Worm (Caenorhabditis elegans): ENCODE data around the gene fbxa-190.
A peak's percentile ranks its signal among the peaks of the same experiment; 100 is the strongest.

fbxa-190 gene

DNA sequence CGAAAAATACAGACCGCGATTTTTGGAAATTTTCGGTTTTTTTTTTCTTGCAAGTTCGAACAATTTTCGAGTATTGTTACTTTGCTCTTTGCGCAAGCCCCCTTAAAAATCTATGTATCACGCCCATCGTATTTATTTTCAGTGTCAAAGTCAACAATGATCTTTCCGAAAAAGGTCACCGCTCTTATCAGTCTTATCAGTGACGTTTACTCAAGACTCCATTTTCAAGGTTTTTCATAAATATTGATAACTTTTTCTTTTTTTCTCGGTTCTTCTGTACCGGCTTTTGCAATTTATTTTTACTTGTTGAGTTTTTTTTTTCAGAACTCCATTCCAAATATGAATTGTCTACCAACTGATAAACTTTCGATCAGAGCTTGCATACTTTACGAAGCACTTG lies at the start of gene fbxa-190:
TSS of gene fbxa-190 (plus strand) at position 325 of the 400 bp plus-strand sequence.
- no peak for TF ChIP-seq him-1 (tag; optimal IDR thresholded peaks at IDR 0.05)
- no peak for TF ChIP-seq dao-5 (tag; optimal IDR thresholded peaks at IDR 0.05)
- TF ChIP-seq W03F9.2 (tag; optimal IDR thresholded peaks at IDR 0.05), result no peak

- peak; percentile 61 for TF ChIP-seq him-1 (tag; optimal IDR thresholded peaks at IDR 0.05)
- TF ChIP-seq dao-5 (tag; optimal IDR thresholded peaks at IDR 0.05), result no peak
- TF ChIP-seq W03F9.2 (tag; optimal IDR thresholded peaks at IDR 0.05), result peak; percentile 51
Measured at ce11 chrX:1322997-1323396, 48.8 kb upstream of the fbxa-190 start.

DNA sequence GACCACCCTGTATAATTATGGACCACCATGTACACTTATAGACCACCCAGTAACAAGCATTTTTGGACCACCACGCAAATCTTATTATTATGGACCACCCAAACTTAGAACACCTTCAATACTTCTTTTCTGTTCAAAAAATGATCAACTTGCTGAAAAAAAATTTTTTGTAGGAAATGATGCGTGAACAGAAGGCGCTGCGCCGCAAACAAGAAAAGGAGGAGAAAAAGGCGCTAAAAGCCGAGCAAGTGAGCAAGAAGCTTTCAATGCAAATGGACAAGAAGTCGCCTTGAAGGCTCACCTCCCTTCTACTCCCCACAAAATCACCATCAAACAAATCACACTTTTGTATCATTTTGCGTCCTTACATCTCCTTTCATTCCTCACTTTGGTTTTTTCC lies 44.6 kb upstream of the fbxa-190 start:
- TF ChIP-seq dao-5 (tag; optimal IDR thresholded peaks at IDR 0.05), result no peak
- TF ChIP-seq him-1 (tag; optimal IDR thresholded peaks at IDR 0.05), result no peak
- TF ChIP-seq W03F9.2 (tag; optimal IDR thresholded peaks at IDR 0.05), result no peak

DNA sequence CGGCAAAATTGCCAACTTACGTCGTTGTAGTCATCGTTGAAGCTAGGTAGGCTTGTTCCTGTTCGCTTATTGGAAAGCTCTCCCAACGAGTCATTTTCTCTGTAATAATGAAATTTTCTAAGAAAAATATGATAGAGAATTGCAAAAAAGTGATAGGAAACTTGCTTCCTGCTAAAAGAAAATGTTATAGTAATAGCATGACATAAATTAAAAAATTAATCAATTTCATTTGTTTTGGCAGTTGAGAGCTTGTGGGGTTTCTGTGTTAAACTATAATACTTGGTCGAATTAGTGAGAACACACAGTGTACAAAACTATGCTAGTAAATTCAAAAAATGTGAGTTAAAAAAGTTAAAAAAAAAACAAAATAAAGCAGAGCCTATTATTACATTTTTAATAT lies 42.0 kb upstream of the fbxa-190 start, which contains the start of gene F21E9.2:
TSS of gene F21E9.2 (minus strand) at position 101 of the 400 bp plus-strand sequence.
- TF ChIP-seq dao-5 (tag; optimal IDR thresholded peaks at IDR 0.05), result no peak
- no peak for TF ChIP-seq him-1 (tag; optimal IDR thresholded peaks at IDR 0.05)
- no peak for TF ChIP-seq W03F9.2 (tag; optimal IDR thresholded peaks at IDR 0.05)

- TF ChIP-seq W03F9.2 (tag; optimal IDR thresholded peaks at IDR 0.05), result no peak
- no peak for TF ChIP-seq him-1 (tag; optimal IDR thresholded peaks at IDR 0.05)
- TF ChIP-seq dao-5 (tag; optimal IDR thresholded peaks at IDR 0.05), result no peak
Measured at ce11 chrX:1337009-1337408, 34.8 kb upstream of the fbxa-190 start, which contains the start of gene ttr-37. Gene ttr-37, minus strand, starts transcription at chrX:1337175.

DNA sequence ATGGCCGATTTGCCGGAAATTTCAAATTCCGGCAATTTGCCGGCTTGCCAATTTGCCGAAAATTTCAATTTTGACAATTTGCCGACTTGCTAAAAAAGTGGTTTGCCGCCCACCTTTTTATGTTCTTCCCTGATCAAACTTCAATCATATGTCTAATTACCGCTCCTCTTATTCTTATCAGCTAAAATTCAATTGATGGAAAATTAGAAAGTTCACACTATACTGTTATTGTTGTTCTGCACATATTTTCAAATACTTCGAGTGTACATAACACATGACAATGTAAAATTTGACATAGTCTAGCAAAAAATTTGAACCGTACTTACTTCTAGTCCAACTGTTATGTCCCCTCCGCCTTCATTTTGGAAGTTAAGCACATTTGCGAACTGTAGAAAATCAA lies 34.0 kb upstream of the fbxa-190 start:
- TF ChIP-seq dao-5 (tag; optimal IDR thresholded peaks at IDR 0.05) (no peak), W03F9.2 (tag; optimal IDR thresholded peaks at IDR 0.05) (no peak), him-1 (tag; optimal IDR thresholded peaks at IDR 0.05) (no peak)

DNA sequence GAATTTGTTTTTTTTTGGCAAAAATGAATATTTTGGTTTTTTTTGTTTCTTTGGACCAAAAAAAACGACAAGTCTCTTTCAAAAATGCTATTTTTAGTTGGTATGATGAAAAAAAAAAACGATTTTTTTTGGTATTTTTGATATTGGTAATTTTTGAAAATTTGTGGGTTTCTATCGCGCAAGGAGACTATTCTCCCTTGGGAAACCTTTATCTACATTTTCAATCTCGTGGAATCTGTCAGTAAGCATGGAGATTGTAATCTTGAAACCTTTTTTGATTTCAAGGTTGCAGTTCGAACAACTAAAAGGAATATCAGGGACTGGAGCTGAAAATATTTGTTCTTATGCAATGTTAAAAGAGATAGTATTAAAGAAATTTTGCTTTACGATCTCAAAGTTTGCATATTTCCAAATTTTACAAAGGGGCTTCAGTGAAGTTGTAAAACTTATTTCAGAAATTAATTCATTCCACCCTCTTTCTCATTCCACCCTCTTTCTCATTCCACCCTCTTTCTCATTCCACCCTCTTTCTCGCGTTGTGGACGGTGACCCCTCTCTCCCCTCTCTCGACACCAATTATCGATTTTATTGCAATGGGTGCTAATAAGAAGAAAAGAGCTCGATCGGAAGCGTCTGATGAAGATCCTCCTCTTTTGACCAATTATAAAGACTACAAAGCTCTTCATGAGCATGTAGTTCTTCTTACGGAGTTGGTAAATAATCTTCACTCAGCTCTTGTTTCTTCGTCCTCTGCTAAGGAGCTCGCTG lies 32.7 kb upstream of the fbxa-190 start:
- TF ChIP-seq W03F9.2 (tag; optimal IDR thresholded peaks at IDR 0.05) (no peak), him-1 (tag; optimal IDR thresholded peaks at IDR 0.05) (no peak), dao-5 (tag; optimal IDR thresholded peaks at IDR 0.05) (no peak)

DNA sequence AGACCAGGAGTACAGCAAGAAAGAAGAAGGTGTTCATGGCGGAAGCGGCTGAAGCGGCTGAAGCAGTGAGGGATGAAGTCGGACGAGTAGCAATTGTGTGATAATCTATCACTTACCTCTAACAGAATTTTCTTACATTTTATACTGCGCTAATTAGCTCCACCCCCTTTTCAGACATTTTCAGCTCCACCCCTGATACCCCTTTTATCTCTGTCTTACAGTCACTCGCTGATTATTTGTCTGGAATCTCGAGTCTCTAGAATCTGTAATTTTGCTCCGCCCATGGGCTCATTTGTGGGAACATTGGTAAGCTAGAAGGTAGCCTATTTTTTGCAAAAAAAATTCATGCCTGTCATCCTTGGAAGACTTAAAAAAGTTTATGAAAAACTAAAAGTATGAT lies 27.5 kb upstream of the fbxa-190 start, which contains the start of gene ins-39:
TSS of gene ins-39 (minus strand) at position 101 of the 400 bp plus-strand sequence.
- TF ChIP-seq W03F9.2 (tag; optimal IDR thresholded peaks at IDR 0.05) (no peak), dao-5 (tag; optimal IDR thresholded peaks at IDR 0.05) (no peak)

- TF ChIP-seq W03F9.2 (tag; optimal IDR thresholded peaks at IDR 0.05) (peak; percentile 96), him-1 (tag; optimal IDR thresholded peaks at IDR 0.05) (peak; percentile 98), dao-5 (tag; optimal IDR thresholded peaks at IDR 0.05) (peak; percentile 86)
Measured at ce11 chrX:1344818-1345217, 27.0 kb upstream of the fbxa-190 start.

DNA sequence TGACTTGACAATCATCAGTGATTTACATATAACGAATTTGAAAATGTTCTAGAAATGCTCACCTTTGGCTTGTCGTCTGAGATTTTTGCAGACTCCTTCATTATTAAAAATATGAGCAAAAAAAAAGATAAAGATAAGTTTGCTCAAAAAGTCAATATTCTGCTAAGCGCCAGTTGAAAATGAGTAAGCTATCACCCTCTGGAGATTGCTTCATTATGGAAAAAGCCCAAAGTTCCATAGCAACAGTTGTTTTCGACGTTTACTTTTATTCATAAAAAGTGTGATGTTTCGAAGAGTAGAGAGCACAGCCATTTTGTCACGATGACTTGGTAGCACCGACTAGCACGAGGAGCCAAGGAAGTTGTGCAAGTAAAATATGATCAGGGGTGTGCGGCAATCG lies 13.5 kb upstream of the fbxa-190 start, which contains the start of gene F56C3.3:
TSS of gene F56C3.3 (minus strand) at position 101 of the 400 bp plus-strand sequence.
- TF ChIP-seq W03F9.2 (tag; optimal IDR thresholded peaks at IDR 0.05) (no peak), him-1 (tag; optimal IDR thresholded peaks at IDR 0.05) (no peak), dao-5 (tag; optimal IDR thresholded peaks at IDR 0.05) (no peak)

DNA sequence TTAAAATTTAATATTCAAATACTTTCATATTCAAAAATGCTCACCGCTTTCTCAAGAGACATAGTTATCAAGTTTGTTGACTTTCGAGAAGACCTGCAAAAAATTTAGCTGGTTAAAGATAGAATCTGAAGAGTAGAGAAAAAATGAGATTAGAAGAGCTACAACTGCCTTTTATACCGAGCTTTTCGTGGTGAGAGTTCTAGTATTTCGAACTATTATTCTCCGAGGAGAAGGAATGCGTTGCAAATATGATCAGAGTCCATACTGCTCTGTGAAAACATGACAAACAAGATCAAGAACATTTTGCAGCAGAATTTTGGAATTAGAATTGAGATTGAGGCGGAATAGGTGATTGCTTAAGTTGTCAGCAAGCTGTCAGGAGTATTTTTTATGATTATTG lies 11.2 kb upstream of the fbxa-190 start, which contains the start of gene F56C3.4:
TSS of gene F56C3.4 (minus strand) at position 101 of the 400 bp plus-strand sequence.
- no peak for TF ChIP-seq W03F9.2 (tag; optimal IDR thresholded peaks at IDR 0.05)
- TF ChIP-seq dao-5 (tag; optimal IDR thresholded peaks at IDR 0.05), result no peak
- no peak for TF ChIP-seq him-1 (tag; optimal IDR thresholded peaks at IDR 0.05)

- TF ChIP-seq him-1 (tag; optimal IDR thresholded peaks at IDR 0.05) (no peak), dao-5 (tag; optimal IDR thresholded peaks at IDR 0.05) (no peak), W03F9.2 (tag; optimal IDR thresholded peaks at IDR 0.05) (no peak)
Measured at ce11 chrX:1367416-1367815, 4.4 kb upstream of the fbxa-190 start, which contains the start of gene dgn-2. Gene dgn-2, minus strand, starts transcription at chrX:1367516.

- TF ChIP-seq W03F9.2 (tag; optimal IDR thresholded peaks at IDR 0.05) (no peak), him-1 (tag; optimal IDR thresholded peaks at IDR 0.05) (no peak), dao-5 (tag; optimal IDR thresholded peaks at IDR 0.05) (no peak)
Measured at ce11 chrX:1370736-1371281, 1.0 kb upstream of the fbxa-190 start, which contains the start of gene F56C3.7. Gene F56C3.7, minus strand, starts transcription at chrX:1370786.

ce11 chrX:1372464-1372863 lies 652 bp downstream of the fbxa-190 start:
- TF ChIP-seq him-1 (tag; optimal IDR thresholded peaks at IDR 0.05) (no peak), dao-5 (tag; optimal IDR thresholded peaks at IDR 0.05) (no peak), W03F9.2 (tag; optimal IDR thresholded peaks at IDR 0.05) (no peak)
